Fruit fly (Drosophila melanogaster): Measurements from ENCODE around the gene CG42818.

The CG42818 gene

DNA sequence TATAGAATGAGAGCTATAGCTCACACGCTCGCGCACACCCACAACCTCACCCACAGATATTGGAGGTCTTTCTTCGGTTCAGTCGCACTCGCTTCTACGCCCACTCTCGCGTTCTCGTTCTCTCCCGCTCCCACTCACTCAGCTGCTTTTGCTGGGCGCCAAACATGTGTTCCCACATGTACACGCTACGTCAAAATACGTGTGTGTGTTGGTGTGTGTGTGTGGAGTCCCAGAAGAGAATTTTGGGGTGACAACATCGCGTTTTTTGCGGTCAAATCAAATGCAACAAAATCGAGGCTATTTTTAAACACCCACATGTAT lies 29.7 kb downstream of the CG42818 start:
- TF ChIP-seq CG14711 (tag; optimal IDR thresholded peaks at IDR 0.05), result no peak
- no peak for TF ChIP-seq cnc (optimal IDR thresholded peaks at IDR 0.05)
- no peak for TF ChIP-seq Crg-1 (GFP tag; optimal IDR thresholded peaks at IDR 0.05)
- no peak for TF ChIP-seq CG7101 (tag; optimal IDR thresholded peaks at IDR 0.05)
- TF ChIP-seq Hr96 (GFP tag; optimal IDR thresholded peaks at IDR 0.05), result no peak
- TF ChIP-seq CG33017 (tag; optimal IDR thresholded peaks at IDR 0.05), result no peak
- TF ChIP-seq toe (GFP tag; optimal IDR thresholded peaks at IDR 0.05), result no peak
- peak; percentile 62 for TF ChIP-seq kay (GFP tag; ENCODE audit: borderline replicate concordance)
- peak; percentile 95 for TF ChIP-seq cic (GFP tag; optimal IDR thresholded peaks at IDR 0.05)
- no peak for TF ChIP-seq tj (GFP tag; optimal IDR thresholded peaks at IDR 0.05)
- TF ChIP-seq CG7045 (GFP tag; optimal IDR thresholded peaks at IDR 0.05), result no peak
- TF ChIP-seq CG11617 (GFP tag; optimal IDR thresholded peaks at IDR 0.05), result no peak
- peak; percentile 73 for TF ChIP-seq pad (GFP tag; optimal IDR thresholded peaks at IDR 0.05)
- TF ChIP-seq bab1 (GFP tag; optimal IDR thresholded peaks at IDR 0.05), result no peak
- no peak for TF ChIP-seq CG5204 (GFP tag; optimal IDR thresholded peaks at IDR 0.05)
- no peak for TF ChIP-seq ovo (GFP tag; optimal IDR thresholded peaks at IDR 0.05)
- TF ChIP-seq CG1620 (GFP tag; optimal IDR thresholded peaks at IDR 0.05), result no peak
- TF ChIP-seq Clk (GFP tag; optimal IDR thresholded peaks at IDR 0.05), result no peak
- TF ChIP-seq CG12768 (GFP tag; optimal IDR thresholded peaks at IDR 0.05), result no peak
- peak; percentile 85 for TF ChIP-seq Mnt (GFP tag; optimal IDR thresholded peaks at IDR 0.05)

DNA sequence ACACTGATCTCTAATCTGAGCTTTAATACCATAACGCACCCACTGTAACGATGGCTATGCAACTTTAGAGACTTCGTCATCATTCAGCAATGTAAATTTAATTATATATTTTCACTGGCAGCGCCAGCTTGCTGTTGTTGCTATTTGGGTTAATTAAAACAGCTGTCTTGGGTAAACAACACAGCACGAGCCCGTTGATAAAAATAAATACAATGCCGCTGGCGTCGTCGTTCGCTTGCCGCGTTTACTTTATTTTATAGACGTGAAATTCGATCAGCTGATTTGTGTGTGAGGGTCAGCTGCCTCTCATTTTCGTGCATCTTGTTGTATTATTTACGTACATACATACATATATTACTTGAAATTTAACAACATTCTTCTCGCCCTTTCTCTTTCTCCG lies 31.0 kb downstream of the CG42818 start:
- TF ChIP-seq CG7101 (tag; optimal IDR thresholded peaks at IDR 0.05) (peak; percentile 60), CG12768 (GFP tag; optimal IDR thresholded peaks at IDR 0.05) (peak; percentile 17), cnc (optimal IDR thresholded peaks at IDR 0.05) (no peak), toe (GFP tag; optimal IDR thresholded peaks at IDR 0.05) (peak; percentile 31), CG11617 (GFP tag; optimal IDR thresholded peaks at IDR 0.05) (no peak), Hr96 (GFP tag; optimal IDR thresholded peaks at IDR 0.05) (no peak), CG5204 (GFP tag; optimal IDR thresholded peaks at IDR 0.05) (no peak), tj (GFP tag; optimal IDR thresholded peaks at IDR 0.05) (no peak), CG33017 (tag; optimal IDR thresholded peaks at IDR 0.05) (no peak), Mnt (GFP tag; optimal IDR thresholded peaks at IDR 0.05) (peak; percentile 33), CG1620 (GFP tag; optimal IDR thresholded peaks at IDR 0.05) (peak; percentile 11), bab1 (GFP tag; optimal IDR thresholded peaks at IDR 0.05) (no peak), Clk (GFP tag; optimal IDR thresholded peaks at IDR 0.05) (no peak), ovo (GFP tag; optimal IDR thresholded peaks at IDR 0.05) (peak; percentile 56), Crg-1 (GFP tag; optimal IDR thresholded peaks at IDR 0.05) (no peak), pad (GFP tag; optimal IDR thresholded peaks at IDR 0.05) (peak; percentile 8), kay (GFP tag; ENCODE audit: borderline replicate concordance) (peak; percentile 86), CG7045 (GFP tag; optimal IDR thresholded peaks at IDR 0.05) (no peak), CG14711 (tag; optimal IDR thresholded peaks at IDR 0.05) (peak; percentile 28), cic (GFP tag; optimal IDR thresholded peaks at IDR 0.05) (peak; percentile 82)

DNA sequence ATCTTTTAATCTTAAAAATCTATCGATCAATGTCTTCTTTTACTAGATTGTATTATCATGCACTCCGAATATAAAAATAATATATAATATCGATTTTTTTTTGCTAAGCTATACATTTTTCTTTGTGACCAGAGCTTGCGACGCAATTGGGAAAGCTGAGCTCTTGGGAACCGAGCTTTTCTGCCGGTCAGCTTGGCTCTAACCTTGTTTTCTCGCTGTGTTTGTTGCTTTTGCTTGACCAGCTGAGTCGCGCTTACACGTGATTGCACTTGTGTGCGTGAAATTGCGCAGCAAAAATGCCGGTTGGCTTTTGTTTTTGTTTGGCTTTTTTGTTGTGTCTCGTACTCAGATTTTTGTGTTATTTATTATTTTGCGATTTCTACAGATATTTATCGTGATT lies 31.7 kb downstream of the CG42818 start:
- no peak for TF ChIP-seq toe (GFP tag; optimal IDR thresholded peaks at IDR 0.05)
- TF ChIP-seq tj (GFP tag; optimal IDR thresholded peaks at IDR 0.05), result peak; percentile 92
- TF ChIP-seq CG1620 (GFP tag; optimal IDR thresholded peaks at IDR 0.05), result no peak
- peak; percentile 1 for TF ChIP-seq CG33017 (tag; optimal IDR thresholded peaks at IDR 0.05)
- TF ChIP-seq kay (GFP tag; ENCODE audit: borderline replicate concordance), result peak; percentile 53
- peak; percentile 31 for TF ChIP-seq cic (GFP tag; optimal IDR thresholded peaks at IDR 0.05)
- no peak for TF ChIP-seq ovo (GFP tag; optimal IDR thresholded peaks at IDR 0.05)
- peak; percentile 6 for TF ChIP-seq Mnt (GFP tag; optimal IDR thresholded peaks at IDR 0.05)
- no peak for TF ChIP-seq CG14711 (tag; optimal IDR thresholded peaks at IDR 0.05)

DNA sequence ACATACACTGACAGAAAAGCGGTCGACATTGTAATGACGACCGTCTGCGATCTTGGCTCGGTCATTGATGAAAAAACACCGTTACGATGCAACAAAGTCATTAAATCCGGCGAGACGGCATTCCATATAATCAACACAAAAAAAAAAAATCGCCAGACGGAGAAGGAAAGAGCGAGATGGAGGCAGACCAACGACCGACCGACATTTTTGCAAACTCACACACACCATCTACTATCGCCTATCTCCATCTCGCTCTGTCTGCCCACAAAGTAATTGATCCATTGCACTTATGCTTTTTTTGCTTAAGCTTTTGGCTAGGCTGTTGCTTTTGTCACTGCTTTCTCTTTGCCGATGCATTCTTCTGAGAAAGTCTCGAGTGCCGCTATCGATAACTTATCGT lies 32.4 kb downstream of the CG42818 start:
- TF ChIP-seq toe (GFP tag; optimal IDR thresholded peaks at IDR 0.05) (no peak), ovo (GFP tag; optimal IDR thresholded peaks at IDR 0.05) (peak; percentile 24), CG12768 (GFP tag; optimal IDR thresholded peaks at IDR 0.05) (no peak), CG11617 (GFP tag; optimal IDR thresholded peaks at IDR 0.05) (no peak), cic (GFP tag; optimal IDR thresholded peaks at IDR 0.05) (peak; percentile 5), Crg-1 (GFP tag; optimal IDR thresholded peaks at IDR 0.05) (no peak), CG14711 (tag; optimal IDR thresholded peaks at IDR 0.05) (no peak), tj (GFP tag; optimal IDR thresholded peaks at IDR 0.05) (peak; percentile 70), pad (GFP tag; optimal IDR thresholded peaks at IDR 0.05) (peak; percentile 14), CG1620 (GFP tag; optimal IDR thresholded peaks at IDR 0.05) (no peak)

DNA sequence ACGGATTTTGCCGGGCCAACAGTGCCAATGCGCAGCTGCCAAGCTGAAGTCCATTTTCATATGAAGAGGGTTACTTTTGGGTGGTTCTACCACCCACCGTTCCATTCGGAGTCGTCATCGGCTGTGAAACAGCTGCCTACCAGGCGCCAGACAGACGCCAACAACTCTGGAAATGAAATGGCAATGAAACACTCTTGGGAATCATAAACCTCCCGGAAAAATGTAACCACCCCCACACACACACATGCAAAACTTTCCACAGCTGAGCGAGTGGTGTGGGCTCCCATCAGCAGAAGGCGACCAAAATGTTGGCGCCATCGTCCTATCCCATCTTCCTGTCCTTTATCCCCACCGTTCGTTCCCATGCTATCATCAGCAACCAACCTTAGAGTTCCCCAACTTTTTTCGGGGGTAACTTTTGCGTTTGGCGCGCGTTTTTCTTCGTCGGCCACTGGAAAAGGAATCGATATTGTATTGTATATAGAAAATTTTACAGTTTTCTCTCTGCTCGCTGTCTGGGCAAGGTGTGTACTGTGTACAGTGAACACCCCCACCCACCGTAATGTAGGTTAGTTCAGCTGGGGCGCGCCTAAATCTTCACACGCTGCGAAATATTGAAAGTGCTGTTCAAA lies 33.6 kb downstream of the CG42818 start:
- TF ChIP-seq CG14711 (tag; optimal IDR thresholded peaks at IDR 0.05) (no peak), pad (GFP tag; optimal IDR thresholded peaks at IDR 0.05) (no peak), CG1620 (GFP tag; optimal IDR thresholded peaks at IDR 0.05) (no peak), Hr96 (GFP tag; optimal IDR thresholded peaks at IDR 0.05) (no peak)

DNA sequence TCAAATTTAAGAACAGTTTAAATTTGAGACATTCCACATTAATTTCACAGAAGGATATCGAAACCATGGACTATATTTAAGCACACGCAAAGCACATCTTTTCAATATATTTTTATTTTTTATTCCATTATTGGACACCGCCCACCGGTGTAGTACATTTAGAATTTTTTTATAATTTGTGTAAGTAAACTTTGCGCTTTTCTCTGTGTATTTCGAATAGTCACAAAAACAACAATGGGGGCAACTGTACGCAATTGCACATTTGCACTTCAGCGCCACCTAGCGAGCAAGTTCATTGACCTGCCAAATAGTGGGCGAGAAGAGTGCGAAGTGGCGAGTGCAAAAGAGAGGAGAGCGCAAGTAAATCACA lies 34.1 kb downstream of the CG42818 start:
- peak; percentile 24 for TF ChIP-seq tj (GFP tag; optimal IDR thresholded peaks at IDR 0.05)
- TF ChIP-seq CG11617 (GFP tag; optimal IDR thresholded peaks at IDR 0.05), result peak; percentile 30
- no peak for TF ChIP-seq cnc (optimal IDR thresholded peaks at IDR 0.05)
- peak; percentile 30 for TF ChIP-seq Clk (GFP tag; optimal IDR thresholded peaks at IDR 0.05)
- TF ChIP-seq toe (GFP tag; optimal IDR thresholded peaks at IDR 0.05), result no peak
- peak; percentile 2 for TF ChIP-seq CG14711 (tag; optimal IDR thresholded peaks at IDR 0.05)
- peak; percentile 26 for TF ChIP-seq CG7101 (tag; optimal IDR thresholded peaks at IDR 0.05)
- no peak for TF ChIP-seq cic (GFP tag; optimal IDR thresholded peaks at IDR 0.05)
- peak; percentile 7 for TF ChIP-seq CG7045 (GFP tag; optimal IDR thresholded peaks at IDR 0.05)
- peak; percentile 15 for TF ChIP-seq pad (GFP tag; optimal IDR thresholded peaks at IDR 0.05)
- peak; percentile 31 for TF ChIP-seq CG5204 (GFP tag; optimal IDR thresholded peaks at IDR 0.05)

Data from whole organism, adult.